Worm (Caenorhabditis elegans) whole organism, L3 larva: Measurements from ENCODE around the gene moc-6.

Source experiments
- ama-1 ChIP-seq: fragments of 150-350 bp; optimal IDR thresholded peaks from 2 replicates; lab custom pipeline; 2018
- elt-2 ChIP-seq: sonication (generic microtip); optimal IDR thresholded peaks from 2 replicates; lab custom pipeline; 2016; ENCODE audit warnings: missing genetic modification reagents, mild to moderate bottlenecking, missing genetic modification characterization, missing compliant biosample characterization
- mdl-1 ChIP-seq: fragments of 150-350 bp; optimal IDR thresholded peaks from 2 replicates; lab custom pipeline; 2014; ENCODE audit warnings: missing biosample characterization, missing genetic modification characterization
- nhr-12 ChIP-seq: fragments of 150-350 bp; optimal IDR thresholded peaks from 2 replicates; lab custom pipeline; 2014; ENCODE audit warnings: missing biosample characterization, missing genetic modification characterization
- nhr-25 ChIP-seq: sonication (generic microtip); optimal IDR thresholded peaks from 2 replicates; lab custom pipeline; 2017; ENCODE audit warnings: missing biosample characterization, missing genetic modification characterization
- nhr-28 ChIP-seq: fragments of 150-350 bp; optimal IDR thresholded peaks from 2 replicates; lab custom pipeline; 2014; ENCODE audit warnings: missing biosample characterization, missing genetic modification characterization
- nhr-76 ChIP-seq: fragments of 150-350 bp; sonication (generic microtip); optimal IDR thresholded peaks from 5 replicates; lab custom pipeline; 2014; ENCODE audit warnings: missing biosample characterization, missing genetic modification characterization
- pha-4 ChIP-seq: fragments of 150-350 bp; optimal IDR thresholded peaks from 2 replicates; lab custom pipeline; 2014; ENCODE audit warnings: missing biosample characterization, missing genetic modification reagents, missing genetic modification characterization

- no peak for TF ChIP-seq ama-1
- peak; percentile 29 for TF ChIP-seq nhr-25 (tag; lab: Kevin White, UChicago)
- no peak for TF ChIP-seq elt-2 (tag; lab: Kevin White, UChicago)
- TF ChIP-seq nhr-12 = no peak
- TF ChIP-seq nhr-28 = no peak
- TF ChIP-seq nhr-76 = no peak
- no peak for TF ChIP-seq mdl-1 (tag; lab: Kevin White, UChicago)
- TF ChIP-seq pha-4 (tag; lab: Kevin White, UChicago) = no peak
Measured at ce11 chrIII:5165745-5166144, 30.0 kb upstream of the moc-6 start.
